Worm (Caenorhabditis elegans): Measurements from ENCODE around the gene F43C1.5.

DNA sequence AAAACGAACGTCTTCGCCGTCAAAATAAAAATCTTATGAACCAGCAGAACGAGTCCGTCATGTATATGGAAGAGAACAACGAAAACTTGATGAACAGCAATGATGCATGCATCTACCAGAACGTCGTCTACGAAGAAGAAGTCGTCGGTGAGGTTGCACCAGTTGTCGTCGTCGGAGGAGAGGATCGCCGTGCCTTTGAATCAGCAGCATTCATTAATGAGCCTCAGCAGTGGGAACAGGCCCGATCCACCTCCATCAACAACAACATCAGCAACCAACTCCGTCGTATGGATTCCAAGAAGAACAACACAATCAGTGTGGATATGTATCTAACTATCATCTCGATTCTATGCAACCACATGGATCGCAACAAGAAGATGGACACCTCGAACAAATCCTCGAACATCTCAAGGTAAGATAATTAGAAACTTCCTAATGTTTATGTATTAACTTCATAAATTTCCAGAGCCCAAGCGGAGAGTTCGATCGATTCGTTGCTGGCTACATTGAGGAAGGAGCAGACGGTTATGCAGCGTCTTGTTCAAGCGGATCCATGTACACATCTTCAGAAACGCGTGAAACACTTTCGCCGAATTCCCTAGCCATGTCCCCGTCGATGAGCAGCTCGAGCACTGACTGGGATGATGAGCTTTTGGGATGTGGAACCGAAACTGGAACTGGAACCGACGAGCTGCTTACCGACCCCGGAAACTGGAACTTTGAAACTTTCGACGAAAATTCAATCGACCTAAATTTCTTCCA lies 34.4 kb upstream of the F43C1.5 start:
- TF ChIP-seq scrt-1 (GFP tag; IDR thresholded peaks at IDR 0.05) (no peak), pes-1 (GFP tag; IDR thresholded peaks at IDR 0.05) (no peak), hnd-1 (tag; optimal IDR thresholded peaks at IDR 0.05) (no peak), flt-1 (GFP tag; IDR thresholded peaks at IDR 0.05) (no peak), ceh-36 (tag; optimal IDR thresholded peaks at IDR 0.05) (no peak), ama-1 (optimal IDR thresholded peaks at IDR 0.05) (no peak), tbx-37 (GFP tag; conservative IDR thresholded peaks at IDR 0.05) (no peak), tra-4 (tag; optimal IDR thresholded peaks at IDR 0.05) (no peak), hmg-4 (GFP tag; optimal IDR thresholded peaks at IDR 0.05) (no peak), ceh-13 (GFP tag; optimal IDR thresholded peaks at IDR 0.05) (no peak), sea-1 (GFP tag; conservative IDR thresholded peaks at IDR 0.05) (no peak), aly-1 (tag; optimal IDR thresholded peaks at IDR 0.05) (no peak), F13C5.2 (tag; optimal IDR thresholded peaks at IDR 0.05) (no peak), tbx-11 (GFP tag; IDR thresholded peaks at IDR 0.05) (no peak)
